Worm (Caenorhabditis elegans): Measurements from ENCODE around the gene T04A6.1.
A peak's percentile ranks its signal among the peaks of the same experiment; 100 is the strongest.

T04A6.1 gene

ce11 chrIII:7643084-7643483, 26.8 kb downstream of the T04A6.1 start, which contains the start of gene upp-1:
Gene upp-1, minus strand, starts transcription at chrIII:7643101.
- peak; percentile 36 for TF ChIP-seq nfya-1 (tag; optimal IDR thresholded peaks at IDR 0.05; ENCODE audit: insufficient read depth)
- TF ChIP-seq nhr-237 (tag; optimal IDR thresholded peaks at IDR 0.05) = no peak
- peak; percentile 20 for TF ChIP-seq nhr-43 (tag; optimal IDR thresholded peaks at IDR 0.05; ENCODE audit: poor library complexity, severe bottlenecking)
- TF ChIP-seq pha-4 (tag; optimal IDR thresholded peaks at IDR 0.05) = no peak
- TF ChIP-seq ztf-11 (tag; optimal IDR thresholded peaks at IDR 0.05) = no peak
- TF ChIP-seq elt-1 (tag; optimal IDR thresholded peaks at IDR 0.05) = no peak
- no peak for TF ChIP-seq egl-27 (tag; optimal IDR thresholded peaks at IDR 0.05)
- no peak for TF ChIP-seq lsy-12 (tag; optimal IDR thresholded peaks at IDR 0.05)

- no peak for TF ChIP-seq mml-1 (tag; optimal IDR thresholded peaks at IDR 0.05)
- peak in 1 of 3 experiments; percentile 92 for TF ChIP-seq elt-3 (tag; optimal IDR thresholded peaks at IDR 0.05)
- no peak for TF ChIP-seq hmg-11 (tag; optimal IDR thresholded peaks at IDR 0.05)
- TF ChIP-seq mdl-1 (tag; optimal IDR thresholded peaks at IDR 0.05) = peak; percentile 34
- TF ChIP-seq ama-1 (optimal IDR thresholded peaks at IDR 0.05) = no peak
- TF ChIP-seq snpc-4 (tag; optimal IDR thresholded peaks at IDR 0.05) = no peak
- no peak for TF ChIP-seq egl-5 (tag; optimal IDR thresholded peaks at IDR 0.05)
- TF ChIP-seq unc-39 (tag; optimal IDR thresholded peaks at IDR 0.05) = no peak
- no peak for TF ChIP-seq nhr-77 (tag; optimal IDR thresholded peaks at IDR 0.05)
- TF ChIP-seq egl-27 (tag; optimal IDR thresholded peaks at IDR 0.05) = no peak
- TF ChIP-seq unc-62 (GFP tag; optimal IDR thresholded peaks at IDR 0.05) = no peak
- no peak for TF ChIP-seq ztf-11 (tag; optimal IDR thresholded peaks at IDR 0.05)
- no peak for TF ChIP-seq nhr-11 (tag; optimal IDR thresholded peaks at IDR 0.05)
- TF ChIP-seq nhr-76 (tag; optimal IDR thresholded peaks at IDR 0.05) = no peak
- no peak for TF ChIP-seq lin-15B (tag; optimal IDR thresholded peaks at IDR 0.05)
- peak; percentile 35 for TF ChIP-seq nhr-25 (tag; optimal IDR thresholded peaks at IDR 0.05)
- no peak for TF ChIP-seq nhr-28 (tag; optimal IDR thresholded peaks at IDR 0.05)
- TF ChIP-seq tbx-2 (tag; optimal IDR thresholded peaks at IDR 0.05) = no peak
- TF ChIP-seq ceh-28 (tag; optimal IDR thresholded peaks at IDR 0.05) = no peak
- TF ChIP-seq nhr-43 (tag; optimal IDR thresholded peaks at IDR 0.05; ENCODE audit: poor library complexity, severe bottlenecking) = peak; percentile 57
- peak; percentile 99 for TF ChIP-seq elt-2 (tag; optimal IDR thresholded peaks at IDR 0.05)
- no peak for TF ChIP-seq nhr-67 (tag; optimal IDR thresholded peaks at IDR 0.05)
- no peak for TF ChIP-seq ZK546.5 (tag; optimal IDR thresholded peaks at IDR 0.05)
- TF ChIP-seq pha-4 (tag; optimal IDR thresholded peaks at IDR 0.05) = no peak
- TF ChIP-seq lin-39 (tag; optimal IDR thresholded peaks at IDR 0.05) = no peak
- no peak for TF ChIP-seq jun-1 (tag; optimal IDR thresholded peaks at IDR 0.05)
- no peak for TF ChIP-seq ceh-9 (tag; optimal IDR thresholded peaks at IDR 0.05)
- no peak for TF ChIP-seq elt-1 (tag; optimal IDR thresholded peaks at IDR 0.05)
- no peak for TF ChIP-seq nfya-1 (tag; optimal IDR thresholded peaks at IDR 0.05; ENCODE audit: insufficient read depth)
- no peak for TF ChIP-seq ceh-16 (tag; optimal IDR thresholded peaks at IDR 0.05)
- TF ChIP-seq skn-1 (tag; optimal IDR thresholded peaks at IDR 0.05) = peak; percentile 77
- TF ChIP-seq pqm-1 (tag; optimal IDR thresholded peaks at IDR 0.05) = peak; percentile 83
- no peak for TF ChIP-seq daf-12 (tag; optimal IDR thresholded peaks at IDR 0.05)
- TF ChIP-seq fkh-10 (GFP tag; optimal IDR thresholded peaks at IDR 0.05) = no peak
- TF ChIP-seq nhr-23 (tag; optimal IDR thresholded peaks at IDR 0.05) = peak; percentile 28
- TF ChIP-seq fkh-2 (tag; optimal IDR thresholded peaks at IDR 0.05) = no peak
These were observed 27.7 kb downstream of the T04A6.1 start for ce11 chrIII:7643902-7644641.

ce11 chrIII:7645075-7645474, 28.7 kb downstream of the T04A6.1 start:
- peak; percentile 89 for TF ChIP-seq elt-1 (tag; optimal IDR thresholded peaks at IDR 0.05)
- no peak for TF ChIP-seq fkh-10 (GFP tag; optimal IDR thresholded peaks at IDR 0.05)
- peak; percentile 28 for TF ChIP-seq nhr-25 (tag; optimal IDR thresholded peaks at IDR 0.05)

Data from whole organism, L3 larva.